Worm (Caenorhabditis elegans) whole organism, L2 larva: ENCODE data around the gene T26H8.5.
A peak's percentile ranks its signal among the peaks of the same experiment; 100 is the strongest.

ENCODE experiments used
- F13H6.1 ChIP-seq: sonication (generic microtip); optimal IDR thresholded peaks from 2 replicates; lab custom pipeline; 2016; ENCODE audit warnings: missing genetic modification characterization, missing compliant biosample characterization
- alr-1 ChIP-seq: fragments of 150-350 bp; optimal IDR thresholded peaks from 2 replicates; lab custom pipeline; 2014; ENCODE audit warnings: missing biosample characterization, missing genetic modification characterization
- ama-1 ChIP-seq: fragments of 150-350 bp; optimal IDR thresholded peaks from 2 replicates; lab custom pipeline; 2018; ENCODE audit warnings: inconsistent platforms
- ceh-16 ChIP-seq: fragments of 150-350 bp; optimal IDR thresholded peaks from 2 replicates; lab custom pipeline; 2014; ENCODE audit warnings: missing biosample characterization, missing genetic modification characterization
- elt-1 ChIP-seq: fragments of 150-350 bp; optimal IDR thresholded peaks from 2 replicates; lab custom pipeline; 2014; ENCODE audit warnings: missing biosample characterization, missing genetic modification characterization
- elt-3 ChIP-seq: sonication (generic microtip); optimal IDR thresholded peaks from 2 replicates; lab custom pipeline; 2017; ENCODE audit warnings: missing biosample characterization, missing genetic modification characterization
- fos-1 ChIP-seq: fragments of 150-350 bp; optimal IDR thresholded peaks from 2 replicates; lab custom pipeline; 2014; ENCODE audit warnings: missing biosample characterization, missing genetic modification characterization
- gmeb-1 ChIP-seq: fragments of 150-350 bp; optimal IDR thresholded peaks from 2 replicates; lab custom pipeline; 2014; ENCODE audit warnings: missing biosample characterization, missing genetic modification characterization
- lin-13 ChIP-seq: fragments of 150-350 bp; optimal IDR thresholded peaks from 2 replicates; lab custom pipeline; 2014; ENCODE audit warnings: missing biosample characterization, missing genetic modification reagents, missing genetic modification characterization
- mab-5 ChIP-seq: fragments of 150-350 bp; optimal IDR thresholded peaks from 2 replicates; lab custom pipeline; 2014; ENCODE audit warnings: missing biosample characterization, missing genetic modification characterization
- mbf-1 ChIP-seq: sonication (generic microtip); optimal IDR thresholded peaks from 2 replicates; lab custom pipeline; 2017; ENCODE audit warnings: missing biosample characterization, missing genetic modification characterization
- nhr-10 ChIP-seq: sonication (generic microtip); optimal IDR thresholded peaks from 2 replicates; lab custom pipeline; 2017; ENCODE audit warnings: missing biosample characterization, missing genetic modification characterization
- nhr-12 ChIP-seq: fragments of 150-350 bp; optimal IDR thresholded peaks from 2 replicates; lab custom pipeline; 2014; ENCODE audit warnings: missing biosample characterization, missing genetic modification characterization
- nhr-21 ChIP-seq: fragments of 150-350 bp; optimal IDR thresholded peaks from 2 replicates; lab custom pipeline; 2014; ENCODE audit warnings: missing biosample characterization, missing genetic modification characterization
- nhr-237 ChIP-seq: fragments of 150-350 bp; optimal IDR thresholded peaks from 2 replicates; lab custom pipeline; 2014; ENCODE audit warnings: missing biosample characterization, missing genetic modification characterization
- nhr-25 ChIP-seq: fragments of 150-350 bp; sonication (generic microtip); optimal IDR thresholded peaks from 3 replicates; lab custom pipeline; 2014; ENCODE audit warnings: missing biosample characterization, missing genetic modification characterization
- nhr-6 ChIP-seq: fragments of 150-350 bp; optimal IDR thresholded peaks from 2 replicates; lab custom pipeline; 2014; ENCODE audit warnings: missing biosample characterization, missing genetic modification characterization
- nhr-77 ChIP-seq: fragments of 150-350 bp; optimal IDR thresholded peaks from 2 replicates; lab custom pipeline; 2014; ENCODE audit warnings: missing biosample characterization, missing genetic modification characterization
- peb-1 ChIP-seq: fragments of 150-350 bp; optimal IDR thresholded peaks from 2 replicates; lab custom pipeline; 2014; ENCODE audit warnings: missing biosample characterization, missing genetic modification characterization
- skn-1 ChIP-seq: sonication (generic microtip); optimal IDR thresholded peaks from 2 replicates; lab custom pipeline; 2017; ENCODE audit warnings: missing biosample characterization, missing genetic modification characterization
- sma-3 ChIP-seq: sonication (generic microtip); optimal IDR thresholded peaks from 2 replicates; lab custom pipeline; 2016; ENCODE audit warnings: missing genetic modification reagents, missing genetic modification characterization, missing compliant biosample characterization
- sma-9 ChIP-seq, 2 experiments: fragments of 150-350 bp in 1 of 2; sonication (generic microtip) in 1 of 2; optimal IDR thresholded peaks; 2 replicates each; lab custom pipeline; 2014 to 2016; ENCODE audit warnings: missing genetic modification characterization in 2 of 2, mild to moderate bottlenecking in 1 of 2, missing biosample characterization in 1 of 2, missing compliant biosample characterization in 1 of 2, missing genetic modification reagents in 1 of 2, moderate library complexity in 1 of 2
- snpc-4 ChIP-seq: fragments of 150-350 bp; optimal IDR thresholded peaks from 2 replicates; lab custom pipeline; 2014; ENCODE audit warnings: missing biosample characterization, missing genetic modification characterization
- unc-62 ChIP-seq: fragments of 150-350 bp; optimal IDR thresholded peaks from 2 replicates; lab custom pipeline; 2014; ENCODE audit warnings: missing biosample characterization, missing genetic modification reagents, missing genetic modification characterization
- zag-1 ChIP-seq: fragments of 150-350 bp; optimal IDR thresholded peaks from 2 replicates; lab custom pipeline; 2014; ENCODE audit warnings: missing biosample characterization, missing genetic modification characterization
- ztf-1 ChIP-seq: fragments of 200-800 bp; sonication (Bioruptor generic); conservative IDR thresholded peaks from 2 replicates; pipeline ENCODE4 v1.3.6; 2022; ENCODE audit warnings: missing genetic modification characterization, missing compliant biosample characterization
- ztf-11 ChIP-seq: sonication (generic microtip); optimal IDR thresholded peaks from 2 replicates; lab custom pipeline; 2017; ENCODE audit warnings: missing biosample characterization, missing genetic modification characterization

T26H8.5 gene

ce11 chrV:15339363-15339762 lies 34.0 kb upstream of the T26H8.5 start, which contains the start of gene clec-228:
clec-228 (minus strand) TSS chrV:15339463.
- TF ChIP-seq nhr-237 (no peak), mab-5 (tag; lab: Kevin White, UChicago) (no peak), nhr-25 (no peak), mbf-1 (no peak), fos-1 (tag; lab: Kevin White, UChicago) (no peak), sma-3 (GFP tag; lab: Kevin White, UChicago) (no peak), nhr-10 (no peak), nhr-21 (no peak), ceh-16 (tag; lab: Kevin White, UChicago) (no peak), elt-1 (tag; lab: Kevin White, UChicago) (no peak), snpc-4 (no peak), ama-1 (lab: Kevin White, UChicago) (no peak), sma-9 (GFP tag; optimal IDR thresholded peaks at IDR 0.05; lab: Kevin White, UChicago) (no peak), sma-9 (tag; optimal IDR thresholded peaks at IDR 0.05; lab: Kevin White, UChicago) (no peak), F13H6.1 (tag; lab: Kevin White, UChicago) (no peak), lin-13 (GFP tag; lab: Kevin White, UChicago) (no peak), nhr-6 (tag; lab: Kevin White, UChicago) (no peak), skn-1 (tag; lab: Kevin White, UChicago) (no peak)
- TF ChIP-seq, all 48 proteins: peak for 0

ce11 chrV:15337405-15337804 lies 32.0 kb upstream of the T26H8.5 start, which contains the start of gene wrt-7:
wrt-7 (minus strand) TSS chrV:15337505.
- TF ChIP-seq ztf-1 (GFP tag; lab: Robert Waterston, UW) = no peak
- no peak for TF ChIP-seq unc-62
- no peak for TF ChIP-seq fos-1 (tag; lab: Kevin White, UChicago)
- no peak for TF ChIP-seq alr-1 (tag; lab: Kevin White, UChicago)
- no peak for TF ChIP-seq nhr-77 (tag; lab: Kevin White, UChicago)
- no peak for TF ChIP-seq zag-1 (tag; lab: Kevin White, UChicago)
- no peak for TF ChIP-seq ztf-11 (tag; lab: Kevin White, UChicago)
- no peak for TF ChIP-seq lin-13 (GFP tag; lab: Kevin White, UChicago)
- no peak for TF ChIP-seq gmeb-1 (tag; lab: Kevin White, UChicago)
- no peak for TF ChIP-seq elt-3

DNA sequence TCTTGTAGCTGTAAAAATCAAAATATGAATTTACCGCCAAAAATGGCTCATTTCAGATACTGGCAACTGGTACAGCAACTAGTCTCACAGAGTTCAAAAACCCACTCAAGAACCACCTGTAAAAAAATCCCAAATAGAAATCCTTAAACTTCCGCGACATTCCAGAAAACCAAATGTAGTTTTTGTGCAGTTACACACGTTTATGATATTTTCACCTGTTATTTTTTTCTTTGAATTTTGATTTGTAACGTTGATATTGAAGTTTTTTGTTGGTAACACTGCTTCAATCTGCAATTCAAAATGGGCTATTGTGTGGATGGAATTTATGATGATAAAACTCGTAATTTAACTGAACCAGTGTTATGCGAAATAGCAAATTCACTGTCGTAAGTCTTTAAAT lies 27.4 kb upstream of the T26H8.5 start, which contains the start of gene srw-113:
Gene srw-113 (plus strand): TSS at position 301 of the 400 bp plus-strand sequence.
- TF ChIP-seq sma-9 (GFP tag; optimal IDR thresholded peaks at IDR 0.05; lab: Kevin White, UChicago) = no peak
- no peak for TF ChIP-seq sma-9 (tag; optimal IDR thresholded peaks at IDR 0.05; lab: Kevin White, UChicago)
- no peak for TF ChIP-seq mbf-1
- no peak for TF ChIP-seq nhr-12 (tag; lab: Kevin White, UChicago)
- TF ChIP-seq nhr-237 = no peak
- no peak for TF ChIP-seq nhr-25
- TF ChIP-seq nhr-6 (tag; lab: Kevin White, UChicago) = no peak

ce11 chrV:15330314-15330713 lies 24.9 kb upstream of the T26H8.5 start, which contains the start of gene srh-295:
srh-295 (plus strand) TSS chrV:15330614.
- TF ChIP-seq unc-62 = no peak
- TF ChIP-seq elt-3 = no peak
- TF ChIP-seq, all 48 proteins: peak for 0

ce11 chrV:15327745-15328447 lies 22.5 kb upstream of the T26H8.5 start, which contains the start of gene ZK1037.6:
ZK1037.6 (minus strand) TSS chrV:15327795.
- TF ChIP-seq fos-1 (tag; lab: Kevin White, UChicago) (peak; percentile 72), peb-1 (tag; lab: Kevin White, UChicago) (no peak)

ce11 chrV:15323417-15323816 lies 18.0 kb upstream of the T26H8.5 start:
- TF ChIP-seq fos-1 (tag; lab: Kevin White, UChicago) (peak; percentile 94), nhr-6 (tag; lab: Kevin White, UChicago) (no peak)

- TF ChIP-seq fos-1 (tag; lab: Kevin White, UChicago) = peak; percentile 69
Measured at ce11 chrV:15322653-15323052, 17.3 kb upstream of the T26H8.5 start, which contains the start of gene nhr-247. nhr-247 (plus strand) TSS chrV:15322982.
